Worm (Caenorhabditis elegans) whole organism, L1 larva: ENCODE data around the gene Y38E10A.1.

Experiments used
- elt-2 ChIP-seq: sonication (generic microtip); optimal IDR thresholded peaks from 2 replicates; lab custom pipeline; 2016; ENCODE audit warnings: missing genetic modification characterization, mild to moderate bottlenecking, inconsistent platforms, missing compliant biosample characterization, missing genetic modification reagents
- fos-1 ChIP-seq: fragments of 150-350 bp; optimal IDR thresholded peaks from 2 replicates; lab custom pipeline; 2014; ENCODE audit warnings: missing biosample characterization, missing genetic modification characterization
- lin-13 ChIP-seq: fragments of 150-350 bp; optimal IDR thresholded peaks from 2 replicates; lab custom pipeline; 2014; ENCODE audit warnings: missing biosample characterization, missing genetic modification reagents, missing genetic modification characterization
- nhr-12 ChIP-seq: sonication (generic microtip); optimal IDR thresholded peaks from 2 replicates; lab custom pipeline; 2017; ENCODE audit warnings: missing biosample characterization, missing genetic modification characterization

DNA sequence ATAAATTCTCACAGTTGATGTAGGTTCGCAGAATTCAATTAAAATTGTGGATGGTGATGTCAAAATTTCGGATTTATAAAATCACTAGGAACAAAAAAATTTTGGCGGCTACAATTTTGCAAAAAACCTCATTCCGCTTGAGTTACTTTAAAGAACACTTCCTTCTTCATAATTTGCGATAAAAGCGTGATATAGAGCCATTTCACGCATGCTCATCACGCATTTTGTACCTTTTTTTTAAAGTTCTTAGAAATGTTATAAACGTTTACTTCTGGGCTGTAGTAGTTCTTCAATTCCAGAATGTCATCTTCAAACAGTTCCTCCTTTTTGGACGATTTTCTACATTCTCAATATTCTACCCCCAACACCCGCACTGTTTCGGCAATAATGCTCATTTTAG, 42.5 kb downstream of the Y38E10A.1 start, which contains the start of gene srx-119:
- TF ChIP-seq lin-13 (GFP tag; lab: Kevin White, UChicago): no peak
- TF ChIP-seq fos-1 (tag; lab: Kevin White, UChicago): no peak
- TF ChIP-seq elt-2: no peak
- no peak for TF ChIP-seq nhr-12 (tag; lab: Kevin White, UChicago)
